Worm (Caenorhabditis elegans) whole organism, young adult: ENCODE results near the gene nhx-9.

ENCODE experiments used
- C06A6.2 ChIP-seq: fragments of 200-800 bp; sonication (Bioruptor generic); conservative IDR thresholded peaks from 2 replicates; pipeline ENCODE4 v1.3.6; 2022; ENCODE audit warnings: missing genetic modification characterization, missing compliant biosample characterization
- F39B2.1 ChIP-seq: fragments of 200-800 bp; sonication (Bioruptor generic); IDR thresholded peaks from 2 replicates; pipeline ENCODE4 v1.3.6; 2022; ENCODE audit warnings: missing genetic modification reagents, missing genetic modification characterization, missing compliant biosample characterization
- F57A8.1 ChIP-seq: fragments of 200-800 bp; sonication (Bioruptor generic); optimal IDR thresholded peaks from 2 replicates; lab custom pipeline; 2018; ENCODE audit warnings: mild to moderate bottlenecking, missing genetic modification characterization, moderate library complexity, missing compliant biosample characterization
- ama-1 ChIP-seq, 3 experiments: fragments of 150-350 bp in 1 of 3; sonication (generic microtip) in 2 of 3; optimal IDR thresholded peaks; 2 replicates each; lab custom pipeline; 2014 to 2018; ENCODE audit warnings: missing biosample characterization in 2 of 3, missing genetic modification characterization in 2 of 3, missing genetic modification reagents in 2 of 3
- ceh-100 ChIP-seq: fragments of 200-800 bp; sonication (Bioruptor generic); IDR thresholded peaks from 2 replicates; pipeline ENCODE4 v1.3.6; 2022; ENCODE audit warnings: missing genetic modification reagents, missing genetic modification characterization, missing compliant biosample characterization
- ceh-91 ChIP-seq: fragments of 200-800 bp; sonication (Bioruptor generic); IDR thresholded peaks from 2 replicates; pipeline ENCODE4 v1.3.6; 2022; ENCODE audit warnings: missing genetic modification reagents, missing genetic modification characterization, missing compliant biosample characterization
- hrde-1 ChIP-seq: sonication (generic microtip); optimal IDR thresholded peaks from 2 replicates; lab custom pipeline; 2016; ENCODE audit warnings: missing genetic modification characterization, mild to moderate bottlenecking, missing compliant biosample characterization, moderate library complexity, missing genotype, missing genetic modification reagents, borderline replicate concordance
- lsl-1 ChIP-seq: fragments of 200-800 bp; sonication (Bioruptor generic); optimal IDR thresholded peaks from 2 replicates; lab custom pipeline; 2018; ENCODE audit warnings: mild to moderate bottlenecking, missing genetic modification characterization, moderate library complexity, missing compliant biosample characterization
- rec-8 ChIP-seq, 2 experiments: sonication (generic microtip); optimal IDR thresholded peaks; 2 replicates each; lab custom pipeline; 2016; ENCODE audit warnings: mild to moderate bottlenecking in 2 of 2, missing genetic modification characterization in 2 of 2, missing genetic modification reagents in 2 of 2, missing genotype in 2 of 2, missing biosample characterization in 1 of 2, missing compliant biosample characterization in 1 of 2, moderate library complexity in 1 of 2
- sdz-38 ChIP-seq: sonication (generic microtip); optimal IDR thresholded peaks from 2 replicates; lab custom pipeline; 2016; ENCODE audit warnings: missing genotype, missing genetic modification characterization, missing compliant biosample characterization
- snpc-1.3 ChIP-seq: sonication (generic microtip); optimal IDR thresholded peaks from 2 replicates; lab custom pipeline; 2017; ENCODE audit warnings: missing genetic modification characterization, mild to moderate bottlenecking, missing compliant biosample characterization, antibody characterized with exemption, moderate library complexity, missing genotype, missing genetic modification reagents; ENCODE audit not compliant: insufficient read depth
- unc-130 ChIP-seq: sonication (generic microtip); optimal IDR thresholded peaks from 2 replicates; lab custom pipeline; 2016; ENCODE audit warnings: missing genetic modification reagents, missing genetic modification characterization, missing compliant biosample characterization
- unc-62 ChIP-seq: fragments of 150-350 bp; optimal IDR thresholded peaks from 2 replicates; lab custom pipeline; 2014; ENCODE audit warnings: missing biosample characterization, missing genetic modification reagents, missing genetic modification characterization
- xnd-1 ChIP-seq: sonication (generic microtip); optimal IDR thresholded peaks from 2 replicates; lab custom pipeline; 2016; ENCODE audit warnings: missing genotype, missing genetic modification reagents, missing genetic modification characterization, missing compliant biosample characterization

DNA sequence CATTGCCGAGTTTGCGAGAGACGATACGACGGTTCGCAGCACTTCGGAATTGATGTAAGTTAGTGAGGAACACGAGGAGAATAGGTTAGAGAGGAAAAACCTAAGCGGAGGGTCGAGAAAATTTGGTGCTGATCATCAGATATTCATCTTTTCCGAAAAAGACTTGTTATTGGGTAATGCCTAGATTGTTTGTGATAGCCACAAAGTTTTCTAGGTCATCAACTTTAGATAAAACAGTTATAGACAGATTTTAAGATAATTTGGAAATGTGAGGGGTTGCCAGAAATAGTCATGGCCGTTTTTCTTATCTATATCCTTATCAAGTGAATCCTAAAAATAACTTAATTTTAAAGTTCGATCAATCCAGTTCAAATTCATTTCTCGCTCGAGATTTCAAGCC, 30.3 kb upstream of the nhx-9 start:
- TF ChIP-seq hrde-1 (tag; lab: Kevin White, UChicago) (no peak), F39B2.1 (GFP tag; lab: Robert Waterston, UW) (no peak), C06A6.2 (GFP tag; lab: Robert Waterston, UW) (no peak), ceh-91 (GFP tag; lab: Robert Waterston, UW) (no peak), snpc-1.3 (tag; lab: Kevin White, UChicago) (no peak), lsl-1 (GFP tag; lab: Kevin White, UChicago) (no peak), unc-130 (no peak), unc-62 (no peak), xnd-1 (tag; lab: Kevin White, UChicago) (no peak), ceh-100 (GFP tag; lab: Robert Waterston, UW) (no peak), F57A8.1 (GFP tag; lab: Kevin White, UChicago) (no peak), sdz-38 (tag; lab: Kevin White, UChicago) (no peak), ama-1 (optimal IDR thresholded peaks at IDR 0.05; lab: Kevin White, UChicago) (no peak), ama-1 (GFP tag; optimal IDR thresholded peaks at IDR 0.05; lab: Kevin White, UChicago) (no peak), rec-8 (tag; optimal IDR thresholded peaks at IDR 0.05; lab: Kevin White, UChicago) (no peak)
